Fruit fly (Drosophila melanogaster) whole organism, embryonic: ENCODE results near the gene ash1.

Source experiments
- ATbp ChIP-seq: fragments of 200-800 bp; sonication (Bioruptor generic); optimal IDR thresholded peaks from 2 replicates; lab custom pipeline; 2017; ENCODE audit warnings: missing biosample characterization, mild to moderate bottlenecking, missing genetic modification characterization, missing genetic modification reagents
- BtbVII ChIP-seq: fragments of 200-800 bp; sonication (Bioruptor generic); optimal IDR thresholded peaks from 3 replicates; lab custom pipeline; 2017; ENCODE audit warnings: missing biosample characterization, mild to moderate bottlenecking, missing genetic modification characterization
- CG10274 ChIP-seq: fragments of 200-800 bp; sonication (Bioruptor generic); optimal IDR thresholded peaks from 3 replicates; lab custom pipeline; 2017; ENCODE audit warnings: missing biosample characterization, mild to moderate bottlenecking, missing genetic modification characterization
- CG11247 ChIP-seq: fragments of 200-800 bp; sonication (Bioruptor generic); IDR thresholded peaks from 2 replicates; pipeline ENCODE4 v1.3.6; 2022; ENCODE audit warnings: missing biosample characterization, missing genetic modification characterization
- CG17829 ChIP-seq: fragments of 200-800 bp; optimal IDR thresholded peaks from 2 replicates; lab custom pipeline; 2019; ENCODE audit warnings: missing biosample characterization, mild to moderate bottlenecking, missing genetic modification characterization, moderate library complexity
- CG17912 ChIP-seq: fragments of 200-800 bp; sonication (Bioruptor generic); optimal IDR thresholded peaks from 2 replicates; lab custom pipeline; 2018; ENCODE audit warnings: missing biosample characterization, mild to moderate bottlenecking, missing genetic modification characterization
- CG1832 ChIP-seq: fragments of 200-800 bp; sonication (Bioruptor generic); optimal IDR thresholded peaks from 2 replicates; lab custom pipeline; 2017; ENCODE audit warnings: missing biosample characterization, mild to moderate bottlenecking, missing genetic modification characterization, inconsistent platforms
- CG3847 ChIP-seq: fragments of 200-800 bp; sonication (Bioruptor generic); IDR thresholded peaks from 2 replicates; pipeline ENCODE4 v1.3.6; 2022; ENCODE audit warnings: missing biosample characterization, missing genetic modification characterization
- CG4404 ChIP-seq: fragments of 200-800 bp; sonication (Bioruptor generic); IDR thresholded peaks from 2 replicates; pipeline ENCODE4 v1.3.6; 2022; ENCODE audit warnings: missing biosample characterization, missing genetic modification characterization
- CG4707 ChIP-seq: fragments of 200-800 bp; sonication (Bioruptor generic); optimal IDR thresholded peaks from 2 replicates; lab custom pipeline; 2018; ENCODE audit warnings: missing biosample characterization, mild to moderate bottlenecking, missing genetic modification characterization, moderate library complexity
- CG6254 ChIP-seq: fragments of 200-800 bp; sonication (Bioruptor generic); optimal IDR thresholded peaks from 3 replicates; lab custom pipeline; 2017; ENCODE audit warnings: mild to moderate bottlenecking, missing biosample characterization, missing genetic modification reagents, missing genetic modification characterization
- CG7839 ChIP-seq: fragments of 200-800 bp; sonication (Bioruptor generic); optimal IDR thresholded peaks from 3 replicates; lab custom pipeline; 2018; ENCODE audit warnings: missing biosample characterization, mild to moderate bottlenecking, missing genetic modification characterization, moderate library complexity
- CG8281 ChIP-seq: fragments of 200-800 bp; sonication (Bioruptor generic); optimal IDR thresholded peaks from 2 replicates; lab custom pipeline; 2018; ENCODE audit warnings: missing biosample characterization, mild to moderate bottlenecking, missing genetic modification characterization, moderate library complexity
- CG8924 ChIP-seq: fragments of 200-800 bp; optimal IDR thresholded peaks from 3 replicates; lab custom pipeline; 2019; ENCODE audit warnings: missing biosample characterization, mild to moderate bottlenecking, missing genetic modification characterization, moderate library complexity
- CG9215 ChIP-seq: fragments of 200-800 bp; sonication (Bioruptor generic); IDR thresholded peaks from 2 replicates; pipeline ENCODE4 v1.3.6; 2022; ENCODE audit warnings: missing biosample characterization, missing genetic modification characterization
- CG9817 ChIP-seq: fragments of 200-800 bp; sonication (Bioruptor generic); optimal IDR thresholded peaks from 2 replicates; lab custom pipeline; 2018; ENCODE audit warnings: missing biosample characterization, mild to moderate bottlenecking, missing genetic modification characterization, moderate library complexity
- Dfd ChIP-seq, 2 experiments: fragments of >200 bp; optimal IDR thresholded peaks; 2 replicates each; lab custom pipeline; 2017; ENCODE audit warnings: missing biosample characterization in 2 of 2, missing genetic modification characterization in 2 of 2
- Dip3 ChIP-seq: fragments of 200-800 bp; sonication (Bioruptor generic); optimal IDR thresholded peaks from 3 replicates; lab custom pipeline; 2016; ENCODE audit warnings: missing biosample characterization, missing genetic modification characterization
- Dref ChIP-seq: fragments of 200-800 bp; sonication (Bioruptor generic); IDR thresholded peaks from 2 replicates; pipeline ENCODE4 v1.3.6; 2022; ENCODE audit warnings: missing biosample characterization, missing genetic modification characterization
- HLHmδ ChIP-seq: fragments of 200-800 bp; sonication (Bioruptor generic); optimal IDR thresholded peaks from 2 replicates; lab custom pipeline; 2018; ENCODE audit warnings: missing biosample characterization, mild to moderate bottlenecking, missing genetic modification characterization, moderate library complexity
- Hey ChIP-seq: fragments of 200-800 bp; sonication (Bioruptor generic); optimal IDR thresholded peaks from 3 replicates; lab custom pipeline; 2018; ENCODE audit warnings: missing biosample characterization, mild to moderate bottlenecking, missing genetic modification characterization
- Hr39 ChIP-seq: fragments of >200 bp; optimal IDR thresholded peaks from 2 replicates; lab custom pipeline; 2017
- MBD-R2 ChIP-seq: fragments of 200-800 bp; sonication (Bioruptor generic); IDR thresholded peaks from 2 replicates; pipeline ENCODE4 v1.3.6; 2022; ENCODE audit warnings: missing biosample characterization, missing genetic modification characterization
- MESR4 ChIP-seq: fragments of 200-800 bp; sonication (Bioruptor generic); optimal IDR thresholded peaks from 2 replicates; lab custom pipeline; 2018; ENCODE audit warnings: missing biosample characterization, mild to moderate bottlenecking, missing genetic modification characterization, moderate library complexity
- Meics ChIP-seq: fragments of 200-800 bp; sonication (Bioruptor generic); optimal IDR thresholded peaks from 2 replicates; lab custom pipeline; 2017; ENCODE audit warnings: missing biosample characterization, mild to moderate bottlenecking, missing genetic modification characterization
- Oli ChIP-seq: fragments of 200-800 bp; sonication (Bioruptor generic); optimal IDR thresholded peaks from 2 replicates; lab custom pipeline; 2018; ENCODE audit warnings: missing biosample characterization, mild to moderate bottlenecking, missing genetic modification characterization, moderate library complexity
- Poxn ChIP-seq: fragments of 200-800 bp; sonication (Bioruptor generic); IDR thresholded peaks from 2 replicates; pipeline ENCODE4 v1.3.6; 2022; ENCODE audit warnings: missing biosample characterization, missing genetic modification characterization
- Ravus ChIP-seq: fragments of 200-800 bp; sonication (Bioruptor generic); IDR thresholded peaks from 2 replicates; pipeline ENCODE4 v1.3.6; 2022; ENCODE audit warnings: missing biosample characterization, missing genetic modification characterization
- Sry-β ChIP-seq: fragments of 200-800 bp; sonication (Bioruptor generic); optimal IDR thresholded peaks from 2 replicates; lab custom pipeline; 2018; ENCODE audit warnings: missing biosample characterization, mild to moderate bottlenecking, missing genetic modification characterization, moderate library complexity
- Stat92E ChIP-seq, 3 experiments: fragments of >200 bp in 2 of 3; fragments of 200-800 bp in 1 of 3; sonication (Bioruptor generic) in 1 of 3; optimal IDR thresholded peaks; 2 replicates each; lab custom pipeline; 2017 to 2019; ENCODE audit warnings: missing biosample characterization in 3 of 3, missing genetic modification characterization in 3 of 3, mild to moderate bottlenecking in 1 of 3, moderate library complexity in 1 of 3
- ara ChIP-seq: fragments of 200-800 bp; sonication (Bioruptor generic); IDR thresholded peaks from 2 replicates; pipeline ENCODE4 v1.3.6; 2022; ENCODE audit warnings: missing biosample characterization, missing genetic modification characterization
- bbx ChIP-seq: fragments of 200-800 bp; sonication (Bioruptor generic); IDR thresholded peaks from 2 replicates; pipeline ENCODE4 v1.3.6; 2022; ENCODE audit warnings: missing biosample characterization, missing genetic modification characterization; ENCODE audit not compliant: partially characterized antibody
- cas ChIP-seq: fragments of 200-800 bp; sonication (Bioruptor generic); IDR thresholded peaks from 2 replicates; pipeline ENCODE4 v1.3.6; 2022; ENCODE audit warnings: missing biosample characterization, missing genetic modification characterization
- eyg ChIP-seq: fragments of 200-800 bp; sonication (Bioruptor generic); optimal IDR thresholded peaks from 3 replicates; lab custom pipeline; 2016; ENCODE audit warnings: missing biosample characterization, missing genetic modification characterization
- fu2 ChIP-seq: fragments of 200-800 bp; sonication (Bioruptor generic); optimal IDR thresholded peaks from 2 replicates; lab custom pipeline; 2016; ENCODE audit warnings: missing biosample characterization, missing genetic modification characterization
- gsb ChIP-seq: fragments of 200-800 bp; sonication (Bioruptor generic); IDR thresholded peaks from 2 replicates; pipeline ENCODE4 v1.3.6; 2022; ENCODE audit warnings: missing biosample characterization, missing genetic modification characterization
- ham ChIP-seq: fragments of 200-800 bp; sonication (Bioruptor generic); IDR thresholded peaks from 2 replicates; pipeline ENCODE4 v1.3.6; 2022; ENCODE audit warnings: missing biosample characterization, missing genetic modification characterization
- hb ChIP-seq: fragments of 200-800 bp; sonication (Bioruptor generic); IDR thresholded peaks from 3 replicates; pipeline ENCODE4 v1.3.6; 2022; ENCODE audit warnings: missing biosample characterization, missing genetic modification characterization; ENCODE audit not compliant: partially characterized antibody
- insv ChIP-seq, 2 experiments: fragments of 200-800 bp; sonication (Bioruptor generic); optimal IDR thresholded peaks; 3 replicates each; lab custom pipeline; 2016 to 2018; ENCODE audit warnings: missing biosample characterization in 2 of 2, missing genetic modification characterization in 2 of 2
- jigr1 ChIP-seq: fragments of 200-800 bp; sonication (Bioruptor generic); IDR thresholded peaks from 3 replicates; pipeline ENCODE4 v1.3.6; 2022; ENCODE audit warnings: missing biosample characterization, missing genetic modification characterization
- kah ChIP-seq: fragments of 200-800 bp; sonication (Bioruptor generic); optimal IDR thresholded peaks from 2 replicates; lab custom pipeline; 2018; ENCODE audit warnings: missing biosample characterization, mild to moderate bottlenecking, missing genetic modification characterization
- lab ChIP-seq: fragments of 200-800 bp; sonication (Bioruptor generic); optimal IDR thresholded peaks from 3 replicates; lab custom pipeline; 2017; ENCODE audit warnings: missing biosample characterization, missing genetic modification characterization, mild to moderate bottlenecking, moderate library complexity, missing genetic modification reagents
- mam ChIP-seq: fragments of 200-800 bp; sonication (Bioruptor generic); optimal IDR thresholded peaks from 3 replicates; lab custom pipeline; 2016; ENCODE audit warnings: missing biosample characterization, missing genetic modification characterization
- nerfin-1 ChIP-seq: fragments of 200-800 bp; sonication (Bioruptor generic); optimal IDR thresholded peaks from 3 replicates; lab custom pipeline; 2019; ENCODE audit warnings: missing biosample characterization, mild to moderate bottlenecking, missing genetic modification characterization, moderate library complexity
- p53 ChIP-seq: fragments of 200-800 bp; sonication (Bioruptor generic); optimal IDR thresholded peaks from 2 replicates; lab custom pipeline; 2016; ENCODE audit warnings: missing biosample characterization, missing genetic modification characterization
- phol ChIP-seq: fragments of 200-800 bp; sonication (Bioruptor generic); optimal IDR thresholded peaks from 3 replicates; lab custom pipeline; 2018; ENCODE audit warnings: missing biosample characterization, mild to moderate bottlenecking, missing genetic modification characterization, moderate library complexity
- scrt ChIP-seq: fragments of 200-800 bp; sonication (Bioruptor generic); optimal IDR thresholded peaks from 2 replicates; lab custom pipeline; 2018; ENCODE audit warnings: missing biosample characterization, mild to moderate bottlenecking, missing genetic modification characterization, moderate library complexity
- sna ChIP-seq: fragments of 200-800 bp; sonication (Bioruptor generic); IDR thresholded peaks from 2 replicates; pipeline ENCODE4 v1.3.6; 2022; ENCODE audit warnings: missing biosample characterization, missing genetic modification characterization; ENCODE audit not compliant: partially characterized antibody
- so ChIP-seq: fragments of 200-800 bp; sonication (Bioruptor generic); IDR thresholded peaks from 3 replicates; pipeline ENCODE4 v1.3.6; 2022; ENCODE audit warnings: missing biosample characterization, missing genetic modification characterization
- unc-4 ChIP-seq: fragments of 200-800 bp; sonication (Bioruptor generic); IDR thresholded peaks from 2 replicates; pipeline ENCODE4 v1.3.6; 2022; ENCODE audit warnings: missing biosample characterization, missing genetic modification characterization; ENCODE audit not compliant: partially characterized antibody

The ash1 gene

DNA sequence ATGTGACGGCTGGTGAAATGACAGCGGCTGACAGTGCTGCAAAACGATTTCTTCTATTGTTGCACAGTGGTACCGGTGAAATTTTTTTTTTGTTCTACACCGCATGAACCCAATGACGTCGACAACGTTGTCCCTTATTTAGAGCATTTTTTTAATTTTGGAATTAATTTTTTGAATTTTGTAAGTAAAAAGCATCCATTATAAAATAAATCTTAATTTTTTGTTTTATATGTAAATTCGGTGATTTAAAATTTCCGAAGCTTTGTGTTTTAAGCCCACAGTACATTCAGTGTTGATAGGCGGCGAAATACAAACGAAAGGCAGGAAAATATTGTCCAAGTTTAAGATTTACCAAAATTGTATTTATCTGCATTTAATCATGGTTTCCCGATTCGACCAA is 13.6 kb upstream of the ash1 start, which contains the start of the genes Lon and PIG-F (continued):
- TF ChIP-seq bbx (GFP tag; lab: Robert Waterston, UW) = 0 out of 2 replicates have a peak, but pooled peaks have one; percentile 16
- TF ChIP-seq Hey (tag; lab: Kevin White, UChicago) = peak; percentile 91
- no peak for TF ChIP-seq CG1832 (GFP tag; lab: Kevin White, UChicago)
- peak; percentile 62; the same call in 1 of the 2 replicates for TF ChIP-seq sna (GFP tag; lab: Robert Waterston, UW)
- peak in 1 of 3 experiments; percentile 95 for TF ChIP-seq Stat92E (GFP tag; optimal IDR thresholded peaks at IDR 0.05; lab: Kevin White, UChicago)
- peak; percentile 98 for TF ChIP-seq so (GFP tag; lab: Robert Waterston, UW)
- peak; percentile 100 for TF ChIP-seq Oli (tag; lab: Kevin White, UChicago)
- peak; percentile 94 for TF ChIP-seq Ravus (GFP tag; lab: Robert Waterston, UW)
- peak; percentile 99 for TF ChIP-seq CG3847 (GFP tag; lab: Robert Waterston, UW)
- peak; percentile 99 for TF ChIP-seq phol (tag; lab: Kevin White, UChicago)
- TF ChIP-seq CG9817 (tag; lab: Kevin White, UChicago) = peak; percentile 99
- no peak for TF ChIP-seq HLHmδ (GFP tag; lab: Kevin White, UChicago)
- TF ChIP-seq Sry-β (GFP tag; lab: Kevin White, UChicago) = peak; percentile 78
- TF ChIP-seq hb (GFP tag; lab: Robert Waterston, UW) = peak; percentile 63; the same call in 1 of the 3 replicates
- peak; percentile 97 for TF ChIP-seq CG17912 (GFP tag; lab: Kevin White, UChicago)
- TF ChIP-seq CG6254 (GFP tag; lab: Kevin White, UChicago) = peak; percentile 97
- peak; percentile 97 for TF ChIP-seq Poxn (GFP tag; lab: Robert Waterston, UW)
- peak; percentile 43 for TF ChIP-seq Dref (GFP tag; lab: Robert Waterston, UW)
- peak; percentile 100 for TF ChIP-seq CG7839 (tag; lab: Kevin White, UChicago)
- TF ChIP-seq CG9215 (GFP tag; lab: Robert Waterston, UW) = peak; percentile 99
- peak; percentile 95 for TF ChIP-seq CG8281 (tag; lab: Kevin White, UChicago)
- peak; percentile 99 for TF ChIP-seq CG4404 (GFP tag; lab: Robert Waterston, UW)
- peak; percentile 99 for TF ChIP-seq mam
- peak; percentile 97 for TF ChIP-seq kah
- peak; percentile 99 for TF ChIP-seq nerfin-1 (tag; lab: Kevin White, UChicago)
- no peak for TF ChIP-seq Hr39
- peak; percentile 99 for TF ChIP-seq lab (GFP tag; lab: Kevin White, UChicago)
- peak; percentile 98 for TF ChIP-seq CG4707 (GFP tag; lab: Kevin White, UChicago)
- peak; percentile 99 for TF ChIP-seq BtbVII (GFP tag; lab: Kevin White, UChicago)
- peak; percentile 39 to 86 for TF ChIP-seq insv (GFP tag; optimal IDR thresholded peaks at IDR 0.05; lab: Kevin White, UChicago)
- peak; percentile 99 for TF ChIP-seq CG17829
- TF ChIP-seq ara (GFP tag; lab: Robert Waterston, UW) = peak; percentile 97
- TF ChIP-seq cas (GFP tag; lab: Robert Waterston, UW) = peak; percentile 96
- TF ChIP-seq scrt (GFP tag; lab: Kevin White, UChicago) = peak; percentile 95
- peak; percentile 99 for TF ChIP-seq CG8924
- peak; percentile 94 for TF ChIP-seq eyg (GFP tag; lab: Kevin White, UChicago)
- peak; percentile 99 for TF ChIP-seq Meics (GFP tag; lab: Kevin White, UChicago)
- TF ChIP-seq fu2 = peak; percentile 98
- peak; percentile 96 for TF ChIP-seq gsb (GFP tag; lab: Robert Waterston, UW)
- TF ChIP-seq MBD-R2 (GFP tag; lab: Robert Waterston, UW) = peak; percentile 99
- TF ChIP-seq CG10274 = peak; percentile 95
- TF ChIP-seq unc-4 (GFP tag; lab: Robert Waterston, UW) = peak; percentile 51; the same call in 1 of the 2 replicates
- TF ChIP-seq ham (GFP tag; lab: Robert Waterston, UW) = peak; percentile 93
- peak; percentile 98 for TF ChIP-seq Dip3 (GFP tag; lab: Kevin White, UChicago)
- peak; percentile 98 for TF ChIP-seq ATbp (GFP tag; lab: Kevin White, UChicago)
- peak; percentile 93 for TF ChIP-seq p53
- peak; percentile 98 for TF ChIP-seq CG11247 (GFP tag; lab: Robert Waterston, UW)
- peak; percentile 97 for TF ChIP-seq jigr1 (GFP tag; lab: Robert Waterston, UW)
- peak; percentile 22 for TF ChIP-seq MESR4 (GFP tag; lab: Kevin White, UChicago)
- TF ChIP-seq Dfd (GFP tag; optimal IDR thresholded peaks at IDR 0.05; lab: Kevin White, UChicago) = peak in 1 of 2 experiments; percentile 85
